Fruit fly (Drosophila melanogaster) whole organism, embryonic: ENCODE data around the gene wrd.

Source experiments
- Asciz ChIP-seq: fragments of 200-800 bp; sonication (Bioruptor generic); optimal IDR thresholded peaks from 2 replicates; lab custom pipeline; 2017; ENCODE audit warnings: missing biosample characterization, mild to moderate bottlenecking, missing genetic modification characterization, missing genetic modification reagents
- Bdp1 ChIP-seq: fragments of 200-800 bp; sonication (Bioruptor generic); optimal IDR thresholded peaks from 3 replicates; lab custom pipeline; 2016; ENCODE audit warnings: missing biosample characterization, missing genetic modification characterization
- Blimp-1 ChIP-seq: fragments of 200-800 bp; sonication (Bioruptor generic); optimal IDR thresholded peaks from 3 replicates; lab custom pipeline; 2018; ENCODE audit warnings: missing biosample characterization, missing genetic modification characterization, mild to moderate bottlenecking, moderate library complexity, missing genetic modification reagents
- CG11398 ChIP-seq: fragments of 200-800 bp; sonication (Bioruptor generic); optimal IDR thresholded peaks from 2 replicates; lab custom pipeline; 2016; ENCODE audit warnings: missing biosample characterization, missing genetic modification characterization
- CG11723 ChIP-seq: fragments of 200-800 bp; sonication (Bioruptor generic); optimal IDR thresholded peaks from 2 replicates; lab custom pipeline; 2017; ENCODE audit warnings: missing biosample characterization, mild to moderate bottlenecking, missing genetic modification characterization
- CG12104 ChIP-seq: fragments of 200-800 bp; sonication (Bioruptor generic); optimal IDR thresholded peaks from 3 replicates; lab custom pipeline; 2016; ENCODE audit warnings: missing biosample characterization, missing genetic modification characterization
- CG12155 ChIP-seq: fragments of 200-800 bp; sonication (Bioruptor generic); optimal IDR thresholded peaks from 3 replicates; lab custom pipeline; 2016; ENCODE audit warnings: missing biosample characterization, missing genetic modification characterization
- CG13624 ChIP-seq: fragments of 200-800 bp; sonication (Bioruptor generic); optimal IDR thresholded peaks from 2 replicates; lab custom pipeline; 2016; ENCODE audit warnings: missing biosample characterization, missing genetic modification characterization
- CG13894 ChIP-seq: fragments of 200-800 bp; sonication (Bioruptor generic); optimal IDR thresholded peaks from 3 replicates; lab custom pipeline; 2018; ENCODE audit warnings: missing biosample characterization, mild to moderate bottlenecking, missing genetic modification characterization, moderate library complexity
- CG15269 ChIP-seq: fragments of 200-800 bp; sonication (Bioruptor generic); optimal IDR thresholded peaks from 2 replicates; lab custom pipeline; 2018; ENCODE audit warnings: missing biosample characterization, mild to moderate bottlenecking, missing genetic modification characterization, moderate library complexity
- CG1602 ChIP-seq: fragments of 200-800 bp; sonication (Bioruptor generic); optimal IDR thresholded peaks from 3 replicates; lab custom pipeline; 2016; ENCODE audit warnings: missing biosample characterization, missing genetic modification characterization
- CG17359 ChIP-seq: fragments of 200-800 bp; sonication (Bioruptor generic); optimal IDR thresholded peaks from 3 replicates; lab custom pipeline; 2018; ENCODE audit warnings: missing biosample characterization, mild to moderate bottlenecking, missing genetic modification characterization, moderate library complexity
- CG18262 ChIP-seq: fragments of 200-800 bp; optimal IDR thresholded peaks from 3 replicates; lab custom pipeline; 2019; ENCODE audit warnings: missing biosample characterization, mild to moderate bottlenecking, missing genetic modification characterization, moderate library complexity
- CG18764 ChIP-seq: fragments of 200-800 bp; sonication (Bioruptor generic); optimal IDR thresholded peaks from 3 replicates; lab custom pipeline; 2016; ENCODE audit warnings: missing biosample characterization, missing genetic modification characterization
- CG33557 ChIP-seq: fragments of 200-800 bp; sonication (Bioruptor generic); optimal IDR thresholded peaks from 2 replicates; lab custom pipeline; 2019; ENCODE audit warnings: missing biosample characterization, mild to moderate bottlenecking, missing genetic modification characterization, moderate library complexity
- CG34376 ChIP-seq: fragments of 200-800 bp; sonication (Bioruptor generic); optimal IDR thresholded peaks from 2 replicates; lab custom pipeline; 2018; ENCODE audit warnings: missing biosample characterization, mild to moderate bottlenecking, missing genetic modification characterization
- CG3838 ChIP-seq: fragments of 200-800 bp; sonication (Bioruptor generic); optimal IDR thresholded peaks from 3 replicates; lab custom pipeline; 2016; ENCODE audit warnings: missing biosample characterization, missing genetic modification characterization
- CG4707 ChIP-seq: fragments of 200-800 bp; sonication (Bioruptor generic); optimal IDR thresholded peaks from 2 replicates; lab custom pipeline; 2018; ENCODE audit warnings: missing biosample characterization, mild to moderate bottlenecking, missing genetic modification characterization, moderate library complexity
- CG5180 ChIP-seq: fragments of 200-800 bp; sonication (Bioruptor generic); optimal IDR thresholded peaks from 3 replicates; lab custom pipeline; 2017; ENCODE audit warnings: missing biosample characterization, missing genetic modification characterization, mild to moderate bottlenecking, moderate library complexity, missing genetic modification reagents
- CG6765 ChIP-seq: fragments of 200-800 bp; sonication (Bioruptor generic); optimal IDR thresholded peaks from 3 replicates; lab custom pipeline; 2017; ENCODE audit warnings: missing biosample characterization, mild to moderate bottlenecking, missing genetic modification characterization
- CG7556 ChIP-seq: fragments of 200-800 bp; sonication (Bioruptor generic); optimal IDR thresholded peaks from 2 replicates; lab custom pipeline; 2017; ENCODE audit warnings: missing biosample characterization, mild to moderate bottlenecking, missing genetic modification characterization
- CG9437 ChIP-seq: fragments of 200-800 bp; sonication (Bioruptor generic); optimal IDR thresholded peaks from 2 replicates; lab custom pipeline; 2018; ENCODE audit warnings: missing biosample characterization, mild to moderate bottlenecking, missing genetic modification characterization
- CHES-1-like ChIP-seq: fragments of 200-800 bp; sonication (Bioruptor generic); optimal IDR thresholded peaks from 2 replicates; lab custom pipeline; 2016; ENCODE audit warnings: missing biosample characterization, missing genetic modification characterization
- D ChIP-seq, 2 experiments: fragments of 200-800 bp in 1 of 2; fragments of >200 bp in 1 of 2; sonication (Bioruptor generic) in 1 of 2; optimal IDR thresholded peaks; 2 replicates in 1 of 2; 3 replicates in 1 of 2; lab custom pipeline; 2017; ENCODE audit warnings: mild to moderate bottlenecking in 1 of 2, missing biosample characterization in 1 of 2, missing genetic modification characterization in 1 of 2, missing genetic modification reagents in 1 of 2
- Dad ChIP-seq: fragments of 200-800 bp; sonication (Bioruptor generic); optimal IDR thresholded peaks from 3 replicates; lab custom pipeline; 2016; ENCODE audit warnings: missing biosample characterization, missing genetic modification characterization
- Eip74EF ChIP-seq, 2 experiments: fragments of 200-800 bp in 1 of 2; fragments of >200 bp in 1 of 2; sonication (Bioruptor generic) in 1 of 2; optimal IDR thresholded peaks; 2 replicates each; lab custom pipeline; 2017 to 2019; ENCODE audit warnings: missing biosample characterization in 2 of 2, missing genetic modification characterization in 2 of 2, mild to moderate bottlenecking in 1 of 2, moderate library complexity in 1 of 2
- Fer1 ChIP-seq: fragments of 200-800 bp; sonication (Bioruptor generic); optimal IDR thresholded peaks from 2 replicates; lab custom pipeline; 2017; ENCODE audit warnings: missing biosample characterization, mild to moderate bottlenecking, missing genetic modification characterization
- HHEX ChIP-seq: fragments of 200-800 bp; sonication (Bioruptor generic); optimal IDR thresholded peaks from 3 replicates; lab custom pipeline; 2017; ENCODE audit warnings: missing biosample characterization, mild to moderate bottlenecking, missing genetic modification characterization, missing genetic modification reagents
- Hmr ChIP-seq: fragments of 200-800 bp; sonication (Bioruptor generic); optimal IDR thresholded peaks from 3 replicates; lab custom pipeline; 2017; ENCODE audit warnings: mild to moderate bottlenecking, missing biosample characterization, missing genetic modification reagents, missing genetic modification characterization
- MTF-1 ChIP-seq: fragments of 200-800 bp; sonication (Bioruptor generic); optimal IDR thresholded peaks from 2 replicates; lab custom pipeline; 2018; ENCODE audit warnings: missing biosample characterization, mild to moderate bottlenecking, missing genetic modification characterization, borderline replicate concordance
- Mes4 ChIP-seq: fragments of 200-800 bp; sonication (Bioruptor generic); optimal IDR thresholded peaks from 2 replicates; lab custom pipeline; 2016; ENCODE audit warnings: missing biosample characterization, missing genetic modification characterization
- NfI ChIP-seq: fragments of 200-800 bp; sonication (Bioruptor generic); optimal IDR thresholded peaks from 3 replicates; lab custom pipeline; 2018; ENCODE audit warnings: missing biosample characterization, mild to moderate bottlenecking, missing genetic modification characterization, moderate library complexity
- Ssrp ChIP-seq: fragments of 200-800 bp; sonication (Bioruptor generic); optimal IDR thresholded peaks from 2 replicates; lab custom pipeline; 2018; ENCODE audit warnings: missing biosample characterization, mild to moderate bottlenecking, missing genetic modification characterization, moderate library complexity
- Usf ChIP-seq: fragments of 200-800 bp; sonication (Bioruptor generic); optimal IDR thresholded peaks from 2 replicates; lab custom pipeline; 2017; ENCODE audit warnings: missing genotype, missing biosample characterization, missing genetic modification characterization
- Vsx1 ChIP-seq: fragments of 200-800 bp; sonication (Bioruptor generic); optimal IDR thresholded peaks from 2 replicates; lab custom pipeline; 2017; ENCODE audit warnings: missing biosample characterization, mild to moderate bottlenecking, missing genetic modification characterization, missing genetic modification reagents
- abd-A ChIP-seq: fragments of 200-800 bp; sonication (Bioruptor generic); optimal IDR thresholded peaks from 3 replicates; lab custom pipeline; 2019; ENCODE audit warnings: missing biosample characterization, mild to moderate bottlenecking, missing genetic modification characterization, moderate library complexity
- cg ChIP-seq: fragments of 200-800 bp; sonication (Bioruptor generic); optimal IDR thresholded peaks from 3 replicates; lab custom pipeline; 2019; ENCODE audit warnings: missing biosample characterization, mild to moderate bottlenecking, missing genetic modification characterization, moderate library complexity
- chif ChIP-seq, 2 experiments: fragments of 200-800 bp; sonication (Bioruptor generic); optimal IDR thresholded peaks; 3 replicates each; lab custom pipeline; 2016; ENCODE audit warnings: missing biosample characterization in 2 of 2, missing genetic modification characterization in 2 of 2
- cwo ChIP-seq: fragments of 200-800 bp; sonication (Bioruptor generic); optimal IDR thresholded peaks from 3 replicates; lab custom pipeline; 2017; ENCODE audit warnings: missing biosample characterization, missing genetic modification characterization, mild to moderate bottlenecking, moderate library complexity, missing genetic modification reagents
- kah ChIP-seq: fragments of 200-800 bp; sonication (Bioruptor generic); optimal IDR thresholded peaks from 2 replicates; lab custom pipeline; 2018; ENCODE audit warnings: missing biosample characterization, mild to moderate bottlenecking, missing genetic modification characterization
- kay ChIP-seq: fragments of 200-800 bp; sonication (Bioruptor generic); optimal IDR thresholded peaks from 2 replicates; lab custom pipeline; 2016; ENCODE audit warnings: missing biosample characterization, missing genetic modification characterization
- kni ChIP-seq: fragments of 200-800 bp; sonication (Bioruptor generic); optimal IDR thresholded peaks from 3 replicates; lab custom pipeline; 2017; ENCODE audit warnings: mild to moderate bottlenecking, missing biosample characterization, missing genetic modification reagents, missing genetic modification characterization
- pfk ChIP-seq: fragments of 200-800 bp; sonication (Bioruptor generic); optimal IDR thresholded peaks from 2 replicates; lab custom pipeline; 2018; ENCODE audit warnings: missing biosample characterization, mild to moderate bottlenecking, missing genetic modification characterization, moderate library complexity
- salm ChIP-seq: fragments of 200-800 bp; sonication (Bioruptor generic); optimal IDR thresholded peaks from 2 replicates; lab custom pipeline; 2018; ENCODE audit warnings: missing biosample characterization, mild to moderate bottlenecking, missing genetic modification characterization
- sd ChIP-seq: fragments of 200-800 bp; sonication (Bioruptor generic); optimal IDR thresholded peaks from 3 replicates; lab custom pipeline; 2018; ENCODE audit warnings: missing biosample characterization, mild to moderate bottlenecking, missing genetic modification characterization, moderate library complexity
- tll ChIP-seq, 2 experiments: fragments of 200-800 bp in 1 of 2; fragments of >200 bp in 1 of 2; sonication (Bioruptor generic) in 1 of 2; optimal IDR thresholded peaks; 2 replicates each; lab custom pipeline; 2017 to 2019; ENCODE audit warnings: missing biosample characterization in 2 of 2, missing genetic modification characterization in 2 of 2, mild to moderate bottlenecking in 1 of 2, moderate library complexity in 1 of 2
- trh ChIP-seq: fragments of 200-800 bp; sonication (Bioruptor generic); optimal IDR thresholded peaks from 2 replicates; lab custom pipeline; 2016; ENCODE audit warnings: missing biosample characterization, missing genetic modification characterization

wrd gene

dm6 chr3R:18198518-18199118, 31.1 kb downstream of the wrd start (continued):
- TF ChIP-seq Usf (no peak), CG6765 (peak; percentile 21), cg (GFP tag; lab: Kevin White, UChicago) (peak; percentile 91), Fer1 (GFP tag; lab: Kevin White, UChicago) (peak; percentile 83), MTF-1 (GFP tag; lab: Kevin White, UChicago) (peak; percentile 48), CG11723 (GFP tag; lab: Kevin White, UChicago) (peak; percentile 62), NfI (GFP tag; lab: Kevin White, UChicago) (peak; percentile 28), kay (GFP tag; lab: Kevin White, UChicago) (peak; percentile 37), Blimp-1 (GFP tag; lab: Kevin White, UChicago) (peak; percentile 22), CG13624 (GFP tag; lab: Kevin White, UChicago) (peak; percentile 41), salm (tag; lab: Kevin White, UChicago) (peak; percentile 45), D (optimal IDR thresholded peaks at IDR 0.05; lab: Kevin White, UChicago) (peak; percentile 52), D (GFP tag; optimal IDR thresholded peaks at IDR 0.05; lab: Kevin White, UChicago) (peak; percentile 32), CG18764 (peak; percentile 41), pfk (peak; percentile 39), Vsx1 (GFP tag; lab: Kevin White, UChicago) (peak; percentile 36), Eip74EF (GFP tag; optimal IDR thresholded peaks at IDR 0.05; lab: Kevin White, UChicago) (peak in 1 of 2 experiments; percentile 48), Asciz (peak; percentile 75), CG1602 (peak; percentile 4), CG5180 (peak; percentile 54), CG12104 (GFP tag; lab: Kevin White, UChicago) (peak; percentile 22), CG11398 (GFP tag; lab: Kevin White, UChicago) (peak; percentile 63), CG15269 (tag; lab: Kevin White, UChicago) (peak; percentile 25), CG9437 (GFP tag; lab: Kevin White, UChicago) (peak; percentile 15), trh (GFP tag; lab: Kevin White, UChicago) (no peak), sd (tag; lab: Kevin White, UChicago) (peak; percentile 81), CG17359 (tag; lab: Kevin White, UChicago) (peak; percentile 71), chif (GFP tag; optimal IDR thresholded peaks at IDR 0.05; lab: Kevin White, UChicago) (no peak), Bdp1 (peak; percentile 37), CG34376 (GFP tag; lab: Kevin White, UChicago) (peak; percentile 30), CG7556 (GFP tag; lab: Kevin White, UChicago) (peak; percentile 35), CG33557 (GFP tag; lab: Kevin White, UChicago) (no peak), Hmr (GFP tag; lab: Kevin White, UChicago) (peak; percentile 42), Dad (peak; percentile 17), Mes4 (GFP tag; lab: Kevin White, UChicago) (peak; percentile 38), CG3838 (GFP tag; lab: Kevin White, UChicago) (peak; percentile 64), CG18262 (tag; lab: Kevin White, UChicago) (peak; percentile 36), tll (GFP tag; optimal IDR thresholded peaks at IDR 0.05; lab: Kevin White, UChicago) (peak in 1 of 2 experiments; percentile 70), CG12155 (GFP tag; lab: Kevin White, UChicago) (peak; percentile 18), cwo (GFP tag; lab: Kevin White, UChicago) (peak; percentile 63), HHEX (peak; percentile 7), Ssrp (tag; lab: Kevin White, UChicago) (no peak), kni (GFP tag; lab: Kevin White, UChicago) (peak; percentile 62), CG4707 (GFP tag; lab: Kevin White, UChicago) (peak; percentile 57), CG13894 (tag; lab: Kevin White, UChicago) (no peak), abd-A (tag; lab: Kevin White, UChicago) (peak; percentile 4), CHES-1-like (GFP tag; lab: Kevin White, UChicago) (peak; percentile 44), kah (GFP tag; lab: Kevin White, UChicago) (peak; percentile 60)
